Fruit fly (Drosophila melanogaster): Measurements from ENCODE around the gene Myb.

The Myb gene

DNA sequence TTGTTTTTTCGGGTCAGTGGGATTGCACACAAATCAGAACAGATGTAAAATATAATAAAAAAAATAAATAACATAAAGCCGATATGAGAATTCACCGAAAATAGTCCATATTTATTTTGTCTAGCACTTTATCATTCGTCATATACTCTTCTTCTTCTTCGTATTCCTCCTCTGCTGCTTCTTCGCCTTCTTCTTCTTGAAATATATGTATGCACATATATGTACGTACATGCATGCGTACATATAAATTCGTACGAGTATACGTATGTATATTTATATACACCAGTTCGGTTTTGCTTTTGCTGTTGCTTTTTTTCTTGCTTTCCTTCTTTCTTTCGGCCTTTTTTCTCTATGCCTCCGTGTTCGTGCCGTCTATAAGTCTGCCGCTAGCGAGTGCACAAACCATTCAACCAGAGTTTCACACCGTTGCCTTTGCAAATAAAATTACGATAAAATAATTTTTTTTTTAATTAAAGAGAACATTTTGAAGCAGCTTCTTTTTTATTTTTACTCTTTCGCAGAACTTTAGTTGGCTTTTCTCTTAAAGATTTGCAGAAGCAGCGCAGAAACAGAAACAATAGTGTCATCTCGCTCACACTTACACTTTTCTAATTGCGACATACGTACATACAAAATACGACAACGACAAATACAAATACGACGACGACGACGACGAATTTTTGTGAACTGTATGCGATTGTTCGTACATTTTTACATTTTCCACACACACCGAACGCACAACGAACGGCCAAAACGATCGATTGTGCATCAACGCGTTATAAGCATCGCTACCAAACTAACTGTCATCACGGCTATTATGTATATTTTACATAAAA lies 29.0 kb upstream of the Myb start (continued):
- TF ChIP-seq gfzf (GFP tag; optimal IDR thresholded peaks at IDR 0.05) (peak; percentile 6), Elba2 (GFP tag; optimal IDR thresholded peaks at IDR 0.05) (no peak), tap (tag; optimal IDR thresholded peaks at IDR 0.05) (no peak), CG43689 (GFP tag; IDR thresholded peaks at IDR 0.05) (no peak), cato (GFP tag; optimal IDR thresholded peaks at IDR 0.05; ENCODE audit: borderline replicate concordance) (no peak), CG4360 (GFP tag; IDR thresholded peaks at IDR 0.05) (no peak), fd64A (GFP tag; optimal IDR thresholded peaks at IDR 0.05) (no peak), Antp (GFP tag; optimal IDR thresholded peaks at IDR 0.05) (no peak), Sin3A (optimal IDR thresholded peaks at IDR 0.05) (no peak), da (GFP tag; optimal IDR thresholded peaks at IDR 0.05) (no peak), Poxn (GFP tag; IDR thresholded peaks at IDR 0.05) (no peak), CG14860 (GFP tag; IDR thresholded peaks at IDR 0.05; ENCODE audit: partially characterized antibody) (no peak), CG3847 (GFP tag; IDR thresholded peaks at IDR 0.05) (no peak), CG1792 (GFP tag; optimal IDR thresholded peaks at IDR 0.05) (no peak), crol (GFP tag; IDR thresholded peaks at IDR 0.05) (no peak), Oli (tag; optimal IDR thresholded peaks at IDR 0.05) (no peak), CG6175 (GFP tag; IDR thresholded peaks at IDR 0.05) (no peak), Atf6 (GFP tag; IDR thresholded peaks at IDR 0.05) (no peak), Sox102F (GFP tag; optimal IDR thresholded peaks at IDR 0.05) (no peak), amos (GFP tag; IDR thresholded peaks at IDR 0.05; ENCODE audit: partially characterized antibody) (peak; percentile 58; the same call in 1 of the 2 replicates), CG2889 (GFP tag; IDR thresholded peaks at IDR 0.05) (no peak), dpn (GFP tag; optimal IDR thresholded peaks at IDR 0.05) (no peak), exex (tag; optimal IDR thresholded peaks at IDR 0.05) (no peak), gem (tag; optimal IDR thresholded peaks at IDR 0.05) (no peak), Bdp1 (GFP tag; optimal IDR thresholded peaks at IDR 0.05) (no peak), Fer2 (tag; optimal IDR thresholded peaks at IDR 0.05) (no peak), CG3407 (GFP tag; optimal IDR thresholded peaks at IDR 0.05) (no peak), Doc3 (GFP tag; IDR thresholded peaks at IDR 0.05; ENCODE audit: partially characterized antibody) (no peak), fd96Cb (tag; optimal IDR thresholded peaks at IDR 0.05) (no peak), Chrac-16 (GFP tag; optimal IDR thresholded peaks at IDR 0.05) (no peak), hbn (GFP tag; IDR thresholded peaks at IDR 0.05; ENCODE audit: partially characterized antibody) (no peak), Ravus (GFP tag; IDR thresholded peaks at IDR 0.05) (no peak), repo (GFP tag; optimal IDR thresholded peaks at IDR 0.05) (no peak), CG10321 (GFP tag; IDR thresholded peaks at IDR 0.05) (peak; percentile 93), Jarid2 (GFP tag; optimal IDR thresholded peaks at IDR 0.05) (no peak), CG10959 (GFP tag; IDR thresholded peaks at IDR 0.05) (no peak), dmrt11E (tag; optimal IDR thresholded peaks at IDR 0.05) (no peak), CG7839 (tag; optimal IDR thresholded peaks at IDR 0.05) (no peak), CG7357 (GFP tag; IDR thresholded peaks at IDR 0.05) (no peak), tgo (GFP tag; IDR thresholded peaks at IDR 0.05) (no peak), Xrp1 (GFP tag; IDR thresholded peaks at IDR 0.05) (no peak), PHDP (tag; optimal IDR thresholded peaks at IDR 0.05) (no peak), CG2120 (GFP tag; optimal IDR thresholded peaks at IDR 0.05) (no peak), CG6272 (GFP tag; IDR thresholded peaks at IDR 0.05) (no peak), CG7786 (GFP tag; optimal IDR thresholded peaks at IDR 0.05) (no peak), CG6813 (GFP tag; optimal IDR thresholded peaks at IDR 0.05) (no peak), CG1529 (GFP tag; optimal IDR thresholded peaks at IDR 0.05) (no peak), disco-r (GFP tag; optimal IDR thresholded peaks at IDR 0.05) (no peak), Atf3 (GFP tag; optimal IDR thresholded peaks at IDR 0.05) (no peak), CG31388 (GFP tag; optimal IDR thresholded peaks at IDR 0.05) (no peak), sd (tag; optimal IDR thresholded peaks at IDR 0.05) (no peak)
